Fruit fly (Drosophila melanogaster): ENCODE results near the gene CG33920.

The CG33920 gene

dm6 chr3R:31019662-31020061 is 25.2 kb downstream of the CG33920 start:
- TF ChIP-seq Myc (optimal IDR thresholded peaks at IDR 0.05): peak; percentile 28
- no peak for TF ChIP-seq usp (GFP tag; optimal IDR thresholded peaks at IDR 0.05)
- no peak for TF ChIP-seq GATAd (GFP tag; optimal IDR thresholded peaks at IDR 0.05)
- TF ChIP-seq Dfd (GFP tag; optimal IDR thresholded peaks at IDR 0.05): no peak
- TF ChIP-seq dsf (GFP tag; optimal IDR thresholded peaks at IDR 0.05; ENCODE audit: borderline replicate concordance): no peak
- TF ChIP-seq HLH106 (tag; optimal IDR thresholded peaks at IDR 0.05): peak; percentile 4
- TF ChIP-seq Rel (GFP tag; optimal IDR thresholded peaks at IDR 0.05): no peak
- TF ChIP-seq Rel (tag; optimal IDR thresholded peaks at IDR 0.05): no peak
- no peak for TF ChIP-seq Vsx2 (GFP tag; optimal IDR thresholded peaks at IDR 0.05; ENCODE audit: partially characterized antibody)
- TF ChIP-seq pan (optimal IDR thresholded peaks at IDR 0.05): no peak

dm6 chr3R:31016715-31017114 is 28.2 kb downstream of the CG33920 start, which contains the start of gene 5-HT7:
5-HT7 (minus strand) TSS chr3R:31016875.
- TF ChIP-seq Dif (GFP tag; optimal IDR thresholded peaks at IDR 0.05; ENCODE audit: partially characterized antibody) (peak; percentile 38), rgr (GFP tag; optimal IDR thresholded peaks at IDR 0.05) (no peak), Vsx2 (GFP tag; optimal IDR thresholded peaks at IDR 0.05; ENCODE audit: partially characterized antibody) (peak; percentile 15), dl (GFP tag; optimal IDR thresholded peaks at IDR 0.05; ENCODE audit: insufficient read depth in 1 of 2, partially characterized antibody in 2 of 2) (peak in 1 of 2 experiments; percentile 59)

dm6 chr3R:31010086-31010485 is 34.8 kb downstream of the CG33920 start:
- TF ChIP-seq Dfd (GFP tag; optimal IDR thresholded peaks at IDR 0.05) (no peak), Abd-B (GFP tag; optimal IDR thresholded peaks at IDR 0.05) (no peak), foxo (GFP tag; optimal IDR thresholded peaks at IDR 0.05) (no peak), jim (GFP tag; optimal IDR thresholded peaks at IDR 0.05) (no peak), dmrt93B (GFP tag; optimal IDR thresholded peaks at IDR 0.05) (no peak), CG32264 (GFP tag; optimal IDR thresholded peaks at IDR 0.05) (no peak), Jra (GFP tag; optimal IDR thresholded peaks at IDR 0.05) (no peak), Dif (GFP tag; optimal IDR thresholded peaks at IDR 0.05; ENCODE audit: partially characterized antibody) (no peak), N (GFP tag; optimal IDR thresholded peaks at IDR 0.05) (no peak), tai (GFP tag; optimal IDR thresholded peaks at IDR 0.05) (no peak), dsf (GFP tag; optimal IDR thresholded peaks at IDR 0.05; ENCODE audit: borderline replicate concordance) (no peak), sv (GFP tag; optimal IDR thresholded peaks at IDR 0.05) (no peak), woc (GFP tag; optimal IDR thresholded peaks at IDR 0.05) (no peak), dl (GFP tag; optimal IDR thresholded peaks at IDR 0.05; ENCODE audit: insufficient read depth in 1 of 2, partially characterized antibody in 2 of 2) (no peak), Mio (GFP tag; optimal IDR thresholded peaks at IDR 0.05) (no peak), Hr78 (GFP tag; optimal IDR thresholded peaks at IDR 0.05) (no peak), Sp1 (GFP tag; optimal IDR thresholded peaks at IDR 0.05) (no peak), sage (GFP tag; optimal IDR thresholded peaks at IDR 0.05) (no peak), Rel (GFP tag; optimal IDR thresholded peaks at IDR 0.05) (no peak), Rel (tag; optimal IDR thresholded peaks at IDR 0.05) (no peak), Myc (optimal IDR thresholded peaks at IDR 0.05) (no peak)

dm6 chr3R:31006599-31006998 is 38.3 kb downstream of the CG33920 start:
- TF ChIP-seq Jra (GFP tag; optimal IDR thresholded peaks at IDR 0.05) (no peak), sv (GFP tag; optimal IDR thresholded peaks at IDR 0.05) (no peak), Myc (optimal IDR thresholded peaks at IDR 0.05) (no peak)
